Worm (Caenorhabditis elegans) whole organism, L1 larva: Measurements from ENCODE around the gene pgap-3.

Source experiments
- aha-1 ChIP-seq: fragments of 150-350 bp; optimal IDR thresholded peaks from 2 replicates; lab custom pipeline; 2014; ENCODE audit warnings: missing biosample characterization, missing genetic modification characterization
- dsc-1 ChIP-seq: sonication (generic microtip); optimal IDR thresholded peaks from 2 replicates; lab custom pipeline; 2016; ENCODE audit warnings: mild to moderate bottlenecking, missing genetic modification characterization, missing compliant biosample characterization
- fkh-4 ChIP-seq: sonication (generic microtip); optimal IDR thresholded peaks from 2 replicates; lab custom pipeline; 2016; ENCODE audit warnings: missing compliant biosample characterization, missing genetic modification characterization, borderline replicate concordance
- fkh-8 ChIP-seq: sonication (generic microtip); optimal IDR thresholded peaks from 2 replicates; lab custom pipeline; 2016; ENCODE audit warnings: mild to moderate bottlenecking, missing genetic modification characterization, missing compliant biosample characterization
- hlh-17 ChIP-seq: fragments of 200-800 bp; sonication (Bioruptor generic); optimal IDR thresholded peaks from 2 replicates; lab custom pipeline; 2018; ENCODE audit warnings: missing genetic modification characterization, mild to moderate bottlenecking, missing compliant biosample characterization, moderate library complexity, borderline replicate concordance
- mdl-1 ChIP-seq, 2 experiments: fragments of 150-350 bp; optimal IDR thresholded peaks; 2 replicates each; lab custom pipeline; 2014 to 2017; ENCODE audit warnings: missing biosample characterization in 2 of 2, missing genetic modification characterization in 2 of 2, inconsistent platforms in 1 of 2
- snu-23 ChIP-seq: sonication (generic microtip); optimal IDR thresholded peaks from 2 replicates; lab custom pipeline; 2016; ENCODE audit warnings: missing genetic modification characterization, missing compliant biosample characterization

Gene pgap-3

ce11 chrV:6000368-6000802 is 47.3 kb downstream of the pgap-3 start (continued):
- TF ChIP-seq fkh-4 (tag; lab: Kevin White, UChicago), result no peak
- TF ChIP-seq mdl-1 (tag; optimal IDR thresholded peaks at IDR 0.05; lab: Kevin White, UChicago), result peak; percentile 15 to 97
- peak; percentile 97 for TF ChIP-seq fkh-8 (tag; lab: Kevin White, UChicago)
- TF ChIP-seq hlh-17 (GFP tag; lab: Kevin White, UChicago), result no peak
- peak; percentile 98 for TF ChIP-seq snu-23 (GFP tag; lab: Kevin White, UChicago)
- TF ChIP-seq, all 84 proteins: peak for 57

DNA sequence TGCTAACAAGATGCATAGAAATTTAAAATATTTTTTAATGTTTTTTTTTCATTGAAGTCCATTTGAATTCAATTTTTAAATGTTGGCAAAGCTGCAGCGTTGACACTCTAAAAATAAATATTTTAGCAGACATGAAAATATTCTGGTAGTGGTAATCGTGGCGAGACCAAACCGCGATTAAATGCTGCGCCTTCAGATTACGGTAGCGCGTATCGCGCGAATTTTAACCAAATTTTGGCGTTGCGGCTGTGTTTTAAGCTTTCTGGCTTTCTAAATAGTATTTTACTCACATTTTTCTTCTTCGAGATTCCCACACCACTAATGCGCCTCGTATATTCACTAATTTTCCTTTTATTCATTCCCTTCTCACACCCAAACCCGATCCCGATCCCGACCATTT is 51.6 kb downstream of the pgap-3 start, which contains the start of gene cpg-4:
Gene cpg-4 (plus strand): TSS at position 303 of the 400 bp plus-strand sequence.
- no peak for TF ChIP-seq snu-23 (GFP tag; lab: Kevin White, UChicago)
- no peak for TF ChIP-seq dsc-1 (tag; lab: Kevin White, UChicago)
- TF ChIP-seq aha-1 (tag; lab: Kevin White, UChicago), result no peak
